Worm (Caenorhabditis elegans) whole organism, early embryonic: ENCODE measurements around the gene orc-2.
A peak's percentile ranks its signal among the peaks of the same experiment; 100 is the strongest.

Experiments used
- B0310.2 ChIP-seq: sonication (generic microtip); optimal IDR thresholded peaks from 2 replicates; lab custom pipeline; 2016; ENCODE audit warnings: mild to moderate bottlenecking, missing genetic modification characterization, missing compliant biosample characterization
- F13C5.2 ChIP-seq: sonication (generic microtip); optimal IDR thresholded peaks from 2 replicates; lab custom pipeline; 2017; ENCODE audit warnings: mild to moderate bottlenecking, missing genetic modification characterization, inconsistent platforms, missing compliant biosample characterization
- aly-1 ChIP-seq: sonication (generic microtip); optimal IDR thresholded peaks from 2 replicates; lab custom pipeline; 2016; ENCODE audit warnings: missing genetic modification characterization, missing compliant biosample characterization
- ama-1 ChIP-seq: fragments of 150-350 bp; optimal IDR thresholded peaks from 2 replicates; lab custom pipeline; 2014
- ceh-13 ChIP-seq: fragments of 200-800 bp; sonication (Bioruptor generic); optimal IDR thresholded peaks from 2 replicates; lab custom pipeline; 2018; ENCODE audit warnings: mild to moderate bottlenecking, missing genetic modification characterization, missing compliant biosample characterization
- ceh-36 ChIP-seq: sonication (generic microtip); optimal IDR thresholded peaks from 2 replicates; lab custom pipeline; 2016; ENCODE audit warnings: missing genetic modification characterization, inconsistent platforms, missing compliant biosample characterization
- ets-7 ChIP-seq: sonication (generic microtip); optimal IDR thresholded peaks from 2 replicates; lab custom pipeline; 2016; ENCODE audit warnings: missing genotype, missing genetic modification characterization, missing compliant biosample characterization
- flt-1 ChIP-seq: fragments of 200-800 bp; sonication (Bioruptor generic); IDR thresholded peaks from 2 replicates; pipeline ENCODE4 v1.3.6; 2022; ENCODE audit warnings: missing genetic modification characterization, missing compliant biosample characterization
- hmbx-1 ChIP-seq: sonication (generic microtip); optimal IDR thresholded peaks from 2 replicates; lab custom pipeline; 2016; ENCODE audit warnings: mild to moderate bottlenecking, missing genetic modification characterization, missing compliant biosample characterization
- hmg-4 ChIP-seq: fragments of 200-800 bp; sonication (Bioruptor generic); optimal IDR thresholded peaks from 2 replicates; lab custom pipeline; 2018; ENCODE audit warnings: mild to moderate bottlenecking, missing genetic modification characterization, missing compliant biosample characterization
- hnd-1 ChIP-seq: sonication (generic microtip); optimal IDR thresholded peaks from 2 replicates; lab custom pipeline; 2016; ENCODE audit warnings: missing genetic modification characterization, missing compliant biosample characterization
- pes-1 ChIP-seq: fragments of 200-800 bp; sonication (Bioruptor generic); IDR thresholded peaks from 2 replicates; pipeline ENCODE4 v1.3.6; 2022; ENCODE audit warnings: missing genetic modification reagents, missing genetic modification characterization, missing compliant biosample characterization
- scrt-1 ChIP-seq: fragments of 200-800 bp; sonication (Bioruptor generic); IDR thresholded peaks from 2 replicates; pipeline ENCODE4 v1.3.6; 2022; ENCODE audit warnings: missing genetic modification characterization, missing compliant biosample characterization
- sea-1 ChIP-seq: fragments of 200-800 bp; sonication (Bioruptor generic); conservative IDR thresholded peaks from 2 replicates; pipeline ENCODE4 v1.3.6; 2022; ENCODE audit warnings: missing genetic modification characterization, missing compliant biosample characterization
- tbx-11 ChIP-seq: fragments of 200-800 bp; sonication (Bioruptor generic); IDR thresholded peaks from 2 replicates; pipeline ENCODE4 v1.3.6; 2022; ENCODE audit warnings: missing genetic modification characterization, missing compliant biosample characterization
- tbx-37 ChIP-seq: fragments of 200-800 bp; sonication (Bioruptor generic); conservative IDR thresholded peaks from 2 replicates; pipeline ENCODE4 v1.3.6; 2022; ENCODE audit warnings: missing genetic modification reagents, missing genetic modification characterization, missing compliant biosample characterization
- tra-4 ChIP-seq: sonication (generic microtip); optimal IDR thresholded peaks from 2 replicates; lab custom pipeline; 2017; ENCODE audit warnings: missing genetic modification characterization, missing compliant biosample characterization

orc-2 gene

DNA sequence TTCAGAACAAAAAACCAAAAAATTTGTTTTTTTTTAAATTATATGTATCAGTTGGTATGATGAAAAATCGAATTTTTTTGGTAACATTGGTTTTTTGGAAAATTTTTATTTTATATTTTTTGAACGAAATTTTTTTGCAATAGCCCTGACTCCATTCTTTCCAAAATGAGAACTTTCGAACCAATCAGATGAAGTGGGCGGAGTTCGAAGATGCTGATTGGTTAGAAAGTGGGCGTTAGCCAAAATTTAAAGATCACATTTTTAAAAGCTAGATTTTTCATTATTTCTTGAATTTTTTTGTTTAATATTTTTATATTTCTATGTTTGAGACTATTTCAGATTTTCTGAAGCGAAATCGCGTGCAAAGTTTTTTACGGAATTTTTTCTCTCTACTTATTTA lies 12.4 kb upstream of the orc-2 start:
- no peak for TF ChIP-seq flt-1 (GFP tag; lab: Robert Waterston, UW)
- no peak for TF ChIP-seq hmbx-1 (tag; lab: Kevin White, UChicago)
- TF ChIP-seq hnd-1 (tag; lab: Kevin White, UChicago), result no peak
- no peak for TF ChIP-seq pes-1 (GFP tag; lab: Robert Waterston, UW)
- no peak for TF ChIP-seq scrt-1 (GFP tag; lab: Robert Waterston, UW)
- no peak for TF ChIP-seq tbx-11 (GFP tag; lab: Robert Waterston, UW)
- no peak for TF ChIP-seq tra-4 (tag; lab: Kevin White, UChicago)
- no peak for TF ChIP-seq aly-1 (tag; lab: Kevin White, UChicago)
- no peak for TF ChIP-seq ets-7 (tag; lab: Kevin White, UChicago)
- TF ChIP-seq ceh-13 (GFP tag; lab: Kevin White, UChicago), result no peak

DNA sequence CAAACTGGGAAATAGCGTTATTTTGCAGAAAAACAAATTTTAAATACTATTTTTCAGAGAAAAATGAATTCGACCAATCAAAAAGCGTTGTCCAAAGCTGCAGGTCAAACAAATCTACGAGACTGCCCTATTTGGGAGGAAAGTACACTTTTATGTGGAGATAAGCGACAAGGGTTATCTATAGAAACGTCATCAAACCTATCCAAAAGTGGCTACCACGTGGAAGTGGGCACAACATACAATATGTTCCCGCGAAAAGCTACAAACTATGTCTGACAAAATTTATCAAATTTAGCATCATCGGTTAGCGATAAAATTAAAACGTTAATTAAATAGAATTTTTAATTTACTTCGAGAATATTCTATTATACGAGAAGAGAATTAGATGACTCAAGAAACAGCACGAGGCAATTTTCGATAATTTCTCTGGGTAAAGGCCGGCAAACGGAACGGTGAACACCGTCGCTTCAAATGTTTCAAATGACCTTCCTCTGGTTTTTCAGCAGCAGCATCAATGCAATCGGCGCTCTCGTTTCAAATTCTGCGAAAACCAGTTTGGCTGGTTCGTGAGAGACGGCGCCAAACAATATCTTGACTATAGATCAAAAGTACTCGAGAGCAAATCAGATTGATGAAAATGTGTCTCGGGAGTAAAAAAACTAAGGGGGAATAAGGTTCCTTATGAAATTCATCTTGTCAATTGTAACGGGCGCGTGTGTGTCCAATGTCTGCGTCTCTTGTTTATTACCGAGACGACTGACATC lies 11.8 kb upstream of the orc-2 start:
- TF ChIP-seq ceh-36, result no peak
- TF ChIP-seq sea-1 (GFP tag; lab: Robert Waterston, UW), result no peak
- TF ChIP-seq hmg-4 (GFP tag; lab: Kevin White, UChicago), result no peak
- no peak for TF ChIP-seq ets-7 (tag; lab: Kevin White, UChicago)
- TF ChIP-seq hnd-1 (tag; lab: Kevin White, UChicago), result no peak

DNA sequence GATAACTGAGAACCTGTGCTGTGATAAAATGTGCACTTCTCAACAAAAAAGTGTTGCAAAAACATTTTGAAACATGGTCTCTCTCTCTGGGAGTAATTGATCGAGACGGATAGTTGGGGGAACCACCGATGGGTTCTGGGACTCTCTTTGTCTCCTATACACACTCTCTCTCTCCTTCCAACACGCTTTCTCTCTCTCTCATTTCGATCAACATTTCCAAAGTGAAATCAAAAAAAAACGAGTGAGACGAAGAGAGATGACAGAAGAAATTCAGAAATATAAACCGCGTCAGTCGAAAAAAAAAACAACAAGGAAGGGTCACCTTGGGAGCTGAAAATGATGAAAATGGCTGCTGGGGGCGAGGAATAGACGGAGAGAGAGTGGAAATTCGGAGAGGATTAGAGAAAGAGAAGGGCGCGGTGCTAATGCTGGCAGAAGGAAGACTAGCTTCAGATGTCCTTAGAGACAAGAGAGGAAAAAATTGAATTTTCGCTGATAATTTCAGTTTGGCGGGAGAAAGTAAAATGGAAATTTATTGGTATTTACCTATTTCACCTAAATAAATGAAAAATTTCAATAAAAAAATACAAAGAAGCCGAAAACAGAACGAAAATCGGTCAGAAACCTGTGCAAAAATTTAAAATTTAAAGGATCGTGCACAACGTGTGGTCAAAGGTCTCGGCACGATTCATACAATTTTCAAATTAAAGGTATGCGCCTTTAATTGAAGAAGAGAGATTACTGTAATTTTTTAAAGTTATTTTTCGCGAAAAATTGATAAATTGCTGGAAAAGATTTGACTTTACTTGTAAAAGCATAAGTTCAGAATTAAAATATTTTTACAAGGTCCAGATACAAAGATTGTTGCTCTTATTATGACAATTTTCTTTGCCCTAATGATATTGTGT lies 10.7 kb upstream of the orc-2 start:
- TF ChIP-seq hnd-1 (tag; lab: Kevin White, UChicago), result no peak
- no peak for TF ChIP-seq tra-4 (tag; lab: Kevin White, UChicago)
- no peak for TF ChIP-seq hmg-4 (GFP tag; lab: Kevin White, UChicago)
- TF ChIP-seq aly-1 (tag; lab: Kevin White, UChicago), result no peak
- TF ChIP-seq ceh-13 (GFP tag; lab: Kevin White, UChicago), result no peak
- TF ChIP-seq ceh-36, result no peak
- TF ChIP-seq tbx-37 (GFP tag; lab: Robert Waterston, UW), result no peak
- TF ChIP-seq flt-1 (GFP tag; lab: Robert Waterston, UW), result no peak
- no peak for TF ChIP-seq ets-7 (tag; lab: Kevin White, UChicago)
- TF ChIP-seq B0310.2, result no peak
- no peak for TF ChIP-seq sea-1 (GFP tag; lab: Robert Waterston, UW)
- no peak for TF ChIP-seq ama-1 (lab: Kevin White, UChicago)

DNA sequence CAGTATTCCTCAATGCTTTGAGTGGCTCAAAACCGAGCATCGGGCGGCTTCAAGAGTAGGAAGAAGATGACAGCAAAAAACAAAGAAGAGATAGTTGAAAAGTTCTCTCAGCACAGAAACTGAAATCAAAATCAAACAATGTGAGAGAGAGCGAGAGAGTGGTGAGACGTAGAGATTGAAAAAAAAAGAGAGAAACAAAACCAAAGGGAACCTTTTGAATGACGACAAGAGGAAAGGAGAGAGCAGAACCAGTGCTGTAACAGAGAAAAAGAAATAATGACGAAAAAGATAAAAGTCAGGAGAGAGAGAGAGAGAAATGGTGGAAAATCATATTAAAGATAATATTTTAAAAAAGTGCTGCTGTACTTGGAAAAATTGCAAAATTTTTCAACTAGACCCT lies 6.5 kb upstream of the orc-2 start:
- TF ChIP-seq F13C5.2 (tag; lab: Kevin White, UChicago) (no peak), tbx-37 (GFP tag; lab: Robert Waterston, UW) (no peak), ama-1 (lab: Kevin White, UChicago) (no peak), pes-1 (GFP tag; lab: Robert Waterston, UW) (no peak), hmg-4 (GFP tag; lab: Kevin White, UChicago) (no peak), tra-4 (tag; lab: Kevin White, UChicago) (no peak), aly-1 (tag; lab: Kevin White, UChicago) (no peak), scrt-1 (GFP tag; lab: Robert Waterston, UW) (no peak), sea-1 (GFP tag; lab: Robert Waterston, UW) (no peak), hmbx-1 (tag; lab: Kevin White, UChicago) (no peak), ceh-36 (no peak), ets-7 (tag; lab: Kevin White, UChicago) (no peak), B0310.2 (no peak), tbx-11 (GFP tag; lab: Robert Waterston, UW) (no peak), flt-1 (GFP tag; lab: Robert Waterston, UW) (no peak), hnd-1 (tag; lab: Kevin White, UChicago) (no peak), ceh-13 (GFP tag; lab: Kevin White, UChicago) (no peak)

DNA sequence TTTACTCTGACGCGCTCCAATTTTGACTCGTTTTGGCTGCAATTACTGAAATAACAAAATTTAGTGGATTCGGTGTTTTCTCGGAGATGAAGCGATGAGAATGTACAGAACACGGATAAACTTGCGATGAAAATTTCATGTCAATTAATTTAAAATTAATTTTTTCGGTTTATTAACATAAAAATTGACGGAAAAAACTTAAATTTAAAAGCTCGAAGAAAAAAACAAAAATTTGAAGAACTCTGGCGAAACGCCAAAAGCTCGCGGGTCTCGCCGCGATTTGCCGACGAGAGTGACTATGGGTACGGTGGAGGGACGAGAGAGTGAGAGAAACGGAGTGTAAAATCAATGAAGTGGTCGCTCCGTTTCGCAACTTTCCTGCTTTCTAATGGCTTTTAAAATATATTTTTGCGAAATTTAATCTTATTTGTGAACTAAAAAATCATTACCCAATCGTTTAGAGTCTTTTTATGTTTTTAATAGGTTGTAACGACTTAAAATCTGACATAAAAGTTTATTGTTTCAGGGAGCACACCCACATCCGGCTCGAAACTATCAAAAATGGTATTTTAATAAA lies 5.0 kb upstream of the orc-2 start, which contains the start of the genes gmps-1 and cap-2:
TSS of gene gmps-1 (minus strand) at position 51 of the 577 bp plus-strand sequence.
TSS of gene cap-2 (plus strand) at position 527 of the 577 bp plus-strand sequence.
- TF ChIP-seq hmbx-1 (tag; lab: Kevin White, UChicago) (no peak), sea-1 (GFP tag; lab: Robert Waterston, UW) (0 out of 2 replicates have a peak, but pooled peaks have one; percentile 17), F13C5.2 (tag; lab: Kevin White, UChicago) (peak; percentile 88), flt-1 (GFP tag; lab: Robert Waterston, UW) (peak; percentile 9; the same call in 1 of the 2 replicates), tbx-11 (GFP tag; lab: Robert Waterston, UW) (no peak), pes-1 (GFP tag; lab: Robert Waterston, UW) (peak; percentile 61), aly-1 (tag; lab: Kevin White, UChicago) (no peak)

DNA sequence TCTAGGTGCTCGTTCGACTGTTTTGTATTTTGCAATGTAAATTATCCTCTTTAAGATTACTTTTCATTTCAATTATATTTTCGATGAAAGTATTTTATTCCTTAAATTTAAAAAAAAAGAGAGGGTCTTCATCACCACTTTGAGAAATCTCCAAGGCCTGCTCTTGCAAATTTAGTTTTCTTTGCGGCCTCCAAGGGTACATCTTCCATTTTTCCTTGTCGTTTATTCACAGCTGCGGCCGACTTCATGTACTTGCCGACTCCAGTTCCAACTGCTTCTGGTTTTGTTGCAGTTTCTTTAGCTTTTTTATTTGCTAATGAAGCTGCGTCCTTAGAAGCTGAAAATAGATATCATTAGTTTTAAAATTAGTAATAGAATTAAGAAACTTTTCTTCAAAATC lies 3.0 kb upstream of the orc-2 start:
- TF ChIP-seq hnd-1 (tag; lab: Kevin White, UChicago) (no peak), sea-1 (GFP tag; lab: Robert Waterston, UW) (no peak), pes-1 (GFP tag; lab: Robert Waterston, UW) (no peak), flt-1 (GFP tag; lab: Robert Waterston, UW) (no peak), ceh-13 (GFP tag; lab: Kevin White, UChicago) (no peak), tbx-11 (GFP tag; lab: Robert Waterston, UW) (no peak), hmbx-1 (tag; lab: Kevin White, UChicago) (no peak), B0310.2 (no peak)
